Worm (Caenorhabditis elegans) whole organism, mixed stage, embryonic: ENCODE data around the gene F47B8.3.

Experiments used
- M03D4.4 ChIP-seq: sonication (generic microtip); optimal IDR thresholded peaks from 2 replicates; lab custom pipeline; 2017; ENCODE audit warnings: mild to moderate bottlenecking, missing genetic modification characterization, missing compliant biosample characterization
- bed-3 ChIP-seq: fragments of 200-800 bp; sonication (Bioruptor generic); optimal IDR thresholded peaks from 3 replicates; lab custom pipeline; 2018; ENCODE audit warnings: mild to moderate bottlenecking, missing genetic modification characterization, moderate library complexity, missing compliant biosample characterization
- blmp-1 ChIP-seq: fragments of 150-350 bp; optimal IDR thresholded peaks from 2 replicates; lab custom pipeline; 2014; ENCODE audit warnings: missing biosample characterization, missing genetic modification characterization
- ceh-39 ChIP-seq: fragments of 150-350 bp; optimal IDR thresholded peaks from 2 replicates; lab custom pipeline; 2014; ENCODE audit warnings: missing biosample characterization, missing genetic modification characterization
- ceh-43 ChIP-seq: fragments of 200-800 bp; sonication (Bioruptor generic); optimal IDR thresholded peaks from 2 replicates; lab custom pipeline; 2018; ENCODE audit warnings: mild to moderate bottlenecking, missing genetic modification characterization, moderate library complexity, missing compliant biosample characterization
- ceh-83 ChIP-seq: fragments of 200-800 bp; sonication (Bioruptor generic); optimal IDR thresholded peaks from 2 replicates; lab custom pipeline; 2018; ENCODE audit warnings: mild to moderate bottlenecking, missing genetic modification characterization, missing compliant biosample characterization
- ces-1 ChIP-seq: fragments of 150-350 bp; optimal IDR thresholded peaks from 2 replicates; lab custom pipeline; 2014; ENCODE audit warnings: missing biosample characterization, missing genetic modification reagents, missing genetic modification characterization
- cnd-1 ChIP-seq: fragments of 200-800 bp; sonication (Bioruptor generic); optimal IDR thresholded peaks from 2 replicates; lab custom pipeline; 2018; ENCODE audit warnings: mild to moderate bottlenecking, missing genetic modification characterization, missing compliant biosample characterization
- drap-1 ChIP-seq: fragments of 200-800 bp; sonication (Bioruptor generic); optimal IDR thresholded peaks from 3 replicates; lab custom pipeline; 2018; ENCODE audit warnings: mild to moderate bottlenecking, missing genetic modification characterization, missing compliant biosample characterization
- elt-1 ChIP-seq: sonication (generic microtip); optimal IDR thresholded peaks from 2 replicates; lab custom pipeline; 2017; ENCODE audit warnings: missing genetic modification characterization, mild to moderate bottlenecking, missing compliant biosample characterization, antibody characterized with exemption, moderate library complexity, borderline replicate concordance; ENCODE audit not compliant: insufficient read depth
- elt-3 ChIP-seq: fragments of 150-350 bp; optimal IDR thresholded peaks from 2 replicates; lab custom pipeline; 2014; ENCODE audit warnings: missing biosample characterization, missing genetic modification characterization
- flh-1 ChIP-seq: fragments of 200-800 bp; sonication (Bioruptor generic); optimal IDR thresholded peaks from 2 replicates; lab custom pipeline; 2018; ENCODE audit warnings: mild to moderate bottlenecking, missing genetic modification characterization, moderate library complexity, missing compliant biosample characterization
- ham-2 ChIP-seq: fragments of 200-800 bp; sonication (Bioruptor generic); optimal IDR thresholded peaks from 2 replicates; lab custom pipeline; 2018; ENCODE audit warnings: mild to moderate bottlenecking, missing genetic modification characterization, missing compliant biosample characterization
- hlh-1 ChIP-seq: fragments of 150-350 bp; optimal IDR thresholded peaks from 2 replicates; lab custom pipeline; 2014; ENCODE audit warnings: missing biosample characterization, missing genetic modification reagents, missing genetic modification characterization
- lin-13 ChIP-seq: fragments of 150-350 bp; optimal IDR thresholded peaks from 2 replicates; lab custom pipeline; 2014; ENCODE audit warnings: missing biosample characterization, missing genetic modification characterization
- lin-32 ChIP-seq: fragments of 200-800 bp; sonication (Bioruptor generic); optimal IDR thresholded peaks from 2 replicates; lab custom pipeline; 2018; ENCODE audit warnings: mild to moderate bottlenecking, missing genetic modification characterization, missing compliant biosample characterization
- lsy-2 ChIP-seq: fragments of 150-350 bp; optimal IDR thresholded peaks from 2 replicates; lab custom pipeline; 2014; ENCODE audit warnings: missing biosample characterization, missing genetic modification characterization
- mep-1 ChIP-seq: fragments of 150-350 bp; optimal IDR thresholded peaks from 2 replicates; lab custom pipeline; 2017; ENCODE audit warnings: missing biosample characterization, missing genetic modification reagents, missing genetic modification characterization, inconsistent platforms
- mls-2 ChIP-seq: sonication (generic microtip); optimal IDR thresholded peaks from 2 replicates; lab custom pipeline; 2016; ENCODE audit warnings: mild to moderate bottlenecking, missing genetic modification characterization, moderate library complexity, missing compliant biosample characterization
- nhr-12 ChIP-seq: fragments of 150-350 bp; optimal IDR thresholded peaks from 2 replicates; lab custom pipeline; 2014; ENCODE audit warnings: missing biosample characterization, missing genetic modification characterization
- nhr-2 ChIP-seq: fragments of 150-350 bp; optimal IDR thresholded peaks from 2 replicates; lab custom pipeline; 2014; ENCODE audit warnings: missing biosample characterization, missing genetic modification characterization
- nhr-237 ChIP-seq: fragments of 150-350 bp; optimal IDR thresholded peaks from 2 replicates; lab custom pipeline; 2014; ENCODE audit warnings: missing biosample characterization, missing genetic modification characterization
- nhr-28 ChIP-seq: fragments of 150-350 bp; optimal IDR thresholded peaks from 2 replicates; lab custom pipeline; 2014; ENCODE audit warnings: missing biosample characterization, missing genetic modification characterization
- nhr-76 ChIP-seq: sonication (generic microtip); optimal IDR thresholded peaks from 2 replicates; lab custom pipeline; 2017; ENCODE audit warnings: missing biosample characterization, missing genetic modification characterization
- pha-4 ChIP-seq: fragments of 150-350 bp; optimal IDR thresholded peaks from 2 replicates; lab custom pipeline; 2018; ENCODE audit warnings: missing biosample characterization, missing genetic modification reagents, missing genetic modification characterization
- sem-2 ChIP-seq: fragments of 200-800 bp; sonication (Bioruptor generic); optimal IDR thresholded peaks from 2 replicates; lab custom pipeline; 2018; ENCODE audit warnings: mild to moderate bottlenecking, missing genetic modification characterization, missing compliant biosample characterization
- snpc-4 ChIP-seq: fragments of 150-350 bp; optimal IDR thresholded peaks from 2 replicates; lab custom pipeline; 2014; ENCODE audit warnings: missing biosample characterization, missing genetic modification characterization
- sptf-1 ChIP-seq: sonication (generic microtip); optimal IDR thresholded peaks from 2 replicates; lab custom pipeline; 2017; ENCODE audit warnings: mild to moderate bottlenecking, missing genetic modification characterization, moderate library complexity, missing compliant biosample characterization
- tbx-8 ChIP-seq: fragments of 200-800 bp; sonication (Bioruptor generic); optimal IDR thresholded peaks from 2 replicates; lab custom pipeline; 2018; ENCODE audit warnings: mild to moderate bottlenecking, missing genetic modification characterization, moderate library complexity, missing compliant biosample characterization
- unc-120 ChIP-seq: sonication (generic microtip); optimal IDR thresholded peaks from 2 replicates; lab custom pipeline; 2017; ENCODE audit warnings: missing genetic modification characterization, missing compliant biosample characterization; ENCODE audit not compliant: poor library complexity, severe bottlenecking
- unc-39 ChIP-seq: fragments of 150-350 bp; optimal IDR thresholded peaks from 2 replicates; lab custom pipeline; 2014; ENCODE audit warnings: missing biosample characterization, missing genetic modification characterization
- unc-62 ChIP-seq: fragments of 150-350 bp; optimal IDR thresholded peaks from 2 replicates; lab custom pipeline; 2014; ENCODE audit warnings: missing biosample characterization, missing genetic modification reagents, missing genetic modification characterization
- zip-8 ChIP-seq: fragments of 150-350 bp; optimal IDR thresholded peaks from 2 replicates; lab custom pipeline; 2014; ENCODE audit warnings: missing biosample characterization, missing genetic modification characterization
- ztf-11 ChIP-seq: fragments of 150-350 bp; optimal IDR thresholded peaks from 2 replicates; lab custom pipeline; 2014; ENCODE audit warnings: missing biosample characterization, missing genetic modification characterization

The F47B8.3 gene

ce11 chrV:14350949-14351348 is 28.1 kb upstream of the F47B8.3 start:
- TF ChIP-seq nhr-12 (tag; lab: Kevin White, UChicago) = no peak
- TF ChIP-seq mep-1 (tag; lab: Kevin White, UChicago) = peak; percentile 6
- peak; percentile 58 for TF ChIP-seq drap-1 (GFP tag; lab: Kevin White, UChicago)
- peak; percentile 56 for TF ChIP-seq nhr-237 (tag; lab: Kevin White, UChicago)
- no peak for TF ChIP-seq pha-4 (tag; lab: Kevin White, UChicago)
- no peak for TF ChIP-seq nhr-2
- TF ChIP-seq M03D4.4 = peak; percentile 2
- peak; percentile 32 for TF ChIP-seq ceh-83 (GFP tag; lab: Kevin White, UChicago)
- TF ChIP-seq elt-3 = no peak
- peak; percentile 9 for TF ChIP-seq ces-1 (GFP tag; lab: Kevin White, UChicago)
- peak; percentile 31 for TF ChIP-seq lsy-2 (tag; lab: Kevin White, UChicago)
- TF ChIP-seq tbx-8 (GFP tag; lab: Kevin White, UChicago) = no peak
- TF ChIP-seq ztf-11 (tag; lab: Kevin White, UChicago) = peak; percentile 12
- peak; percentile 9 for TF ChIP-seq unc-62 (GFP tag; lab: Kevin White, UChicago)
- peak; percentile 54 for TF ChIP-seq ham-2 (GFP tag; lab: Kevin White, UChicago)

- TF ChIP-seq snpc-4 (tag; lab: Kevin White, UChicago) (no peak), ceh-43 (GFP tag; lab: Kevin White, UChicago) (no peak), elt-3 (no peak), unc-62 (GFP tag; lab: Kevin White, UChicago) (no peak), nhr-237 (tag; lab: Kevin White, UChicago) (no peak), ham-2 (GFP tag; lab: Kevin White, UChicago) (no peak), lin-13 (no peak), nhr-76 (tag; lab: Kevin White, UChicago) (no peak), tbx-8 (GFP tag; lab: Kevin White, UChicago) (no peak)
Observed at ce11 chrV:14350498-14350897, 27.7 kb upstream of the F47B8.3 start.

- no peak for TF ChIP-seq elt-1 (tag; lab: Kevin White, UChicago)
- TF ChIP-seq pha-4 (tag; lab: Kevin White, UChicago) = peak; percentile 58
- peak; percentile 12 for TF ChIP-seq ceh-39 (tag; lab: Kevin White, UChicago)
- TF ChIP-seq mep-1 (tag; lab: Kevin White, UChicago) = peak; percentile 97
- peak; percentile 49 for TF ChIP-seq drap-1 (GFP tag; lab: Kevin White, UChicago)
- no peak for TF ChIP-seq flh-1 (GFP tag; lab: Kevin White, UChicago)
- TF ChIP-seq ceh-43 (GFP tag; lab: Kevin White, UChicago) = no peak
- peak; percentile 86 for TF ChIP-seq nhr-237 (tag; lab: Kevin White, UChicago)
- TF ChIP-seq sptf-1 (tag; lab: Kevin White, UChicago) = peak; percentile 56
- TF ChIP-seq zip-8 (tag; lab: Kevin White, UChicago) = no peak
- peak; percentile 40 for TF ChIP-seq hlh-1 (tag; lab: Kevin White, UChicago)
- TF ChIP-seq ham-2 (GFP tag; lab: Kevin White, UChicago) = no peak
- peak; percentile 27 for TF ChIP-seq unc-62 (GFP tag; lab: Kevin White, UChicago)
- TF ChIP-seq nhr-2 = peak; percentile 8
- no peak for TF ChIP-seq sem-2
- no peak for TF ChIP-seq ces-1 (GFP tag; lab: Kevin White, UChicago)
- peak; percentile 84 for TF ChIP-seq lsy-2 (tag; lab: Kevin White, UChicago)
- no peak for TF ChIP-seq unc-120 (tag; lab: Kevin White, UChicago)
- TF ChIP-seq cnd-1 (tag; lab: Kevin White, UChicago) = peak; percentile 2
- TF ChIP-seq lin-13 = peak; percentile 70
- TF ChIP-seq bed-3 (GFP tag; lab: Kevin White, UChicago) = no peak
- TF ChIP-seq M03D4.4 = no peak
Observed at ce11 chrV:14347234-14347826, 24.5 kb upstream of the F47B8.3 start, which contains the start of gene cept-2. Gene cept-2 (plus strand): TSS chrV:14347766.

- TF ChIP-seq drap-1 (GFP tag; lab: Kevin White, UChicago) (no peak), bed-3 (GFP tag; lab: Kevin White, UChicago) (no peak), unc-39 (tag; lab: Kevin White, UChicago) (no peak), nhr-237 (tag; lab: Kevin White, UChicago) (no peak), lin-32 (GFP tag; lab: Kevin White, UChicago) (no peak), blmp-1 (tag; lab: Kevin White, UChicago) (no peak), hlh-1 (tag; lab: Kevin White, UChicago) (no peak), sem-2 (no peak), ceh-83 (GFP tag; lab: Kevin White, UChicago) (no peak), M03D4.4 (no peak), lin-13 (no peak), elt-1 (tag; lab: Kevin White, UChicago) (no peak), nhr-2 (no peak), cnd-1 (tag; lab: Kevin White, UChicago) (no peak), lsy-2 (tag; lab: Kevin White, UChicago) (no peak), nhr-28 (tag; lab: Kevin White, UChicago) (no peak), mls-2 (tag; lab: Kevin White, UChicago) (no peak)
Observed at ce11 chrV:14341672-14342071, 18.9 kb upstream of the F47B8.3 start, which contains the start of gene F47B8.10. Gene F47B8.10 (plus strand): TSS chrV:14341972.
